Fruit fly (Drosophila melanogaster): ENCODE data around the gene Ge-1.

Ge-1 gene

DNA sequence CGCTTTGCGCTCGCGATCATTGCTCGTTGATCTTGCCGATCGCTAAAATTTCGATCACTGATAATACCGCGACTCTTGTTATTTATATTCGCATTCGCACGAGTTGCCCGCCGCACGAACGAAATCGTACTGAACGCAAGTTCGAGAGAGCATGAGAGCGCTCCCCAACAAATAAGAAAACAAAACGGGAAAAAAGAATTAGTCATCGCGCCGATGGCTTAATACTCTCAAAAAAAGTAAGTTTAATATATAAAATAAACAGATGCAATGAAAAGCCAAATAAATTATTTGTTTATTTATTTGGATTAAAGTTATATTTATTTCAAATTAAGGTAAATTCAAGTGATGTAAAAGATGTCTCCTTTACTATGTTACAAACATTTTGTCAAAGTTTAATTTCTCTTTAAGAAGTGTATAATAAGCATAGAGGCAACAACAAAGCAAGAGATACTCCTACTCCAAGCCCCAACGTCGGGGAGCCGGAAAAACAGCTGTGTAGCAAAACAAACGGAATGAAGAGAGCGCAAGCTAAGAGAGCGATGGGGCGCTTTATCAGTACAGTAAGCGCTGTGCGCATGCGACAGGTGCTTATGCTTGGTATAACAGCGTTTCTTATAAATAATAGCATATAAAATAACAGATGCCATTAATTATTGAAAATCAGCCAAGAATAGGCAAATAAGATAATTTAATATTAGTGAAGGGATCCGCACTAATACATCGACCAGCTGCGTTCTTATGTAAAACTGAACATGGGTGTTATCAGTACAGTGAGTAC is 43.2 kb downstream of the Ge-1 start (continued):
- TF ChIP-seq ranshi (GFP tag; IDR thresholded peaks at IDR 0.05): peak; percentile 33
- peak; percentile 22 for TF ChIP-seq Side (GFP tag; optimal IDR thresholded peaks at IDR 0.05)
- peak; percentile 87 for TF ChIP-seq CG1529 (GFP tag; optimal IDR thresholded peaks at IDR 0.05)
- peak; percentile 19 for TF ChIP-seq YL-1 (GFP tag; optimal IDR thresholded peaks at IDR 0.05)
- TF ChIP-seq luna (GFP tag; optimal IDR thresholded peaks at IDR 0.05): no peak
- TF ChIP-seq CG8924 (tag; optimal IDR thresholded peaks at IDR 0.05): peak; percentile 81
- TF ChIP-seq CG11085 (GFP tag; IDR thresholded peaks at IDR 0.05): peak; percentile 26
- TF ChIP-seq jing (GFP tag; optimal IDR thresholded peaks at IDR 0.05): peak; percentile 77
- TF ChIP-seq hkb (optimal IDR thresholded peaks at IDR 0.05): no peak
- peak; percentile 73; the same call in 1 of the 2 replicates for TF ChIP-seq hkb (GFP tag; IDR thresholded peaks at IDR 0.05)
- no peak for TF ChIP-seq Dfd (GFP tag; optimal IDR thresholded peaks at IDR 0.05)
- peak; percentile 30 for TF ChIP-seq her (GFP tag; optimal IDR thresholded peaks at IDR 0.05)
- TF ChIP-seq CG6791 (GFP tag; IDR thresholded peaks at IDR 0.05; ENCODE audit: partially characterized antibody): no peak
- TF ChIP-seq CG12071 (GFP tag; optimal IDR thresholded peaks at IDR 0.05): no peak
- peak; percentile 99 for TF ChIP-seq D19A (tag; optimal IDR thresholded peaks at IDR 0.05)
- peak; percentile 51 for TF ChIP-seq CG18011 (GFP tag; optimal IDR thresholded peaks at IDR 0.05)
- peak; percentile 77 for TF ChIP-seq CG9727 (GFP tag; optimal IDR thresholded peaks at IDR 0.05)
- peak; percentile 40; the same call in 2 of the 3 replicates for TF ChIP-seq CG34422 (GFP tag; IDR thresholded peaks at IDR 0.05)
- TF ChIP-seq CG2120 (GFP tag; optimal IDR thresholded peaks at IDR 0.05): peak; percentile 85
- TF ChIP-seq CG1602 (GFP tag; optimal IDR thresholded peaks at IDR 0.05): peak; percentile 66
- TF ChIP-seq HLH3B (GFP tag; IDR thresholded peaks at IDR 0.05): peak; percentile 51
- TF ChIP-seq unpg (GFP tag; optimal IDR thresholded peaks at IDR 0.05): peak; percentile 80
- TF ChIP-seq Pdp1 (GFP tag; optimal IDR thresholded peaks at IDR 0.05): peak; percentile 72 to 79
- TF ChIP-seq Chrac-16 (GFP tag; optimal IDR thresholded peaks at IDR 0.05): peak; percentile 72
- no peak for TF ChIP-seq CG5953 (GFP tag; IDR thresholded peaks at IDR 0.05)
- no peak; the same call in 1 of the 2 replicates for TF ChIP-seq CG11696 (GFP tag; IDR thresholded peaks at IDR 0.05)
- TF ChIP-seq CG8359 (GFP tag; optimal IDR thresholded peaks at IDR 0.05; ENCODE audit: borderline replicate concordance): no peak
- peak; percentile 28 for TF ChIP-seq lbe (GFP tag; optimal IDR thresholded peaks at IDR 0.05)
- peak; percentile 38 for TF ChIP-seq sd (tag; optimal IDR thresholded peaks at IDR 0.05)
- no peak for TF ChIP-seq hth (optimal IDR thresholded peaks at IDR 0.05)
- peak; percentile 8 for TF ChIP-seq CG9817 (tag; optimal IDR thresholded peaks at IDR 0.05)
- peak; percentile 75 for TF ChIP-seq fd96Cb (tag; optimal IDR thresholded peaks at IDR 0.05)
- no peak for TF ChIP-seq CG3726 (GFP tag; IDR thresholded peaks at IDR 0.05)
- TF ChIP-seq Lpt (GFP tag; optimal IDR thresholded peaks at IDR 0.05): no peak
- peak; percentile 33 for TF ChIP-seq CG4707 (GFP tag; optimal IDR thresholded peaks at IDR 0.05)
- TF ChIP-seq pan (optimal IDR thresholded peaks at IDR 0.05): no peak
- TF ChIP-seq pan (GFP tag; optimal IDR thresholded peaks at IDR 0.05 in 1 of 2, IDR thresholded peaks at IDR 0.05 in 1 of 2): peak in 1 of 2 experiments; percentile 63
- no peak for TF ChIP-seq CG6813 (GFP tag; optimal IDR thresholded peaks at IDR 0.05)
- TF ChIP-seq stc (GFP tag; IDR thresholded peaks at IDR 0.05): peak; percentile 61
- peak; percentile 64 for TF ChIP-seq CG6689 (GFP tag; IDR thresholded peaks at IDR 0.05)
- peak; percentile 87 for TF ChIP-seq Rfx (GFP tag; IDR thresholded peaks at IDR 0.05)
- TF ChIP-seq CG8944 (GFP tag; optimal IDR thresholded peaks at IDR 0.05): peak; percentile 41
- TF ChIP-seq peb (GFP tag; IDR thresholded peaks at IDR 0.05): peak; percentile 43
- TF ChIP-seq gsb (GFP tag; IDR thresholded peaks at IDR 0.05): 0 out of 2 replicates have a peak, but pooled peaks have one; percentile 12
- TF ChIP-seq btn (GFP tag; optimal IDR thresholded peaks at IDR 0.05): no peak
- peak; percentile 74 for TF ChIP-seq CG12219 (GFP tag; optimal IDR thresholded peaks at IDR 0.05)
- peak; percentile 77 for TF ChIP-seq CG31441 (GFP tag; IDR thresholded peaks at IDR 0.05)
- TF ChIP-seq gce (GFP tag; IDR thresholded peaks at IDR 0.05): peak; percentile 50; the same call in 1 of the 3 replicates
- peak; percentile 1 for TF ChIP-seq Spps (tag; optimal IDR thresholded peaks at IDR 0.05)
- TF ChIP-seq Bteb2 (GFP tag; optimal IDR thresholded peaks at IDR 0.05): peak; percentile 57

Measured in whole organism, embryonic.